Worm (Caenorhabditis elegans) whole organism, early embryonic: ENCODE measurements around the gene srg-6.

Experiments used
- B0310.2 ChIP-seq: sonication (generic microtip); optimal IDR thresholded peaks from 2 replicates; lab custom pipeline; 2016; ENCODE audit warnings: mild to moderate bottlenecking, missing genetic modification characterization, missing compliant biosample characterization
- F13C5.2 ChIP-seq: sonication (generic microtip); optimal IDR thresholded peaks from 2 replicates; lab custom pipeline; 2017; ENCODE audit warnings: mild to moderate bottlenecking, missing genetic modification characterization, inconsistent platforms, missing compliant biosample characterization
- aly-1 ChIP-seq: sonication (generic microtip); optimal IDR thresholded peaks from 2 replicates; lab custom pipeline; 2016; ENCODE audit warnings: missing genetic modification characterization, missing compliant biosample characterization
- ama-1 ChIP-seq: fragments of 150-350 bp; optimal IDR thresholded peaks from 2 replicates; lab custom pipeline; 2014
- ceh-13 ChIP-seq: fragments of 200-800 bp; sonication (Bioruptor generic); optimal IDR thresholded peaks from 2 replicates; lab custom pipeline; 2018; ENCODE audit warnings: mild to moderate bottlenecking, missing genetic modification characterization, missing compliant biosample characterization
- flt-1 ChIP-seq: fragments of 200-800 bp; sonication (Bioruptor generic); IDR thresholded peaks from 2 replicates; pipeline ENCODE4 v1.3.6; 2022; ENCODE audit warnings: missing genetic modification characterization, missing compliant biosample characterization
- hmbx-1 ChIP-seq: sonication (generic microtip); optimal IDR thresholded peaks from 2 replicates; lab custom pipeline; 2016; ENCODE audit warnings: mild to moderate bottlenecking, missing genetic modification characterization, missing compliant biosample characterization
- hmg-4 ChIP-seq: fragments of 200-800 bp; sonication (Bioruptor generic); optimal IDR thresholded peaks from 2 replicates; lab custom pipeline; 2018; ENCODE audit warnings: mild to moderate bottlenecking, missing genetic modification characterization, missing compliant biosample characterization
- pes-1 ChIP-seq: fragments of 200-800 bp; sonication (Bioruptor generic); IDR thresholded peaks from 2 replicates; pipeline ENCODE4 v1.3.6; 2022; ENCODE audit warnings: missing genetic modification reagents, missing genetic modification characterization, missing compliant biosample characterization
- scrt-1 ChIP-seq: fragments of 200-800 bp; sonication (Bioruptor generic); IDR thresholded peaks from 2 replicates; pipeline ENCODE4 v1.3.6; 2022; ENCODE audit warnings: missing genetic modification characterization, missing compliant biosample characterization
- sea-1 ChIP-seq: fragments of 200-800 bp; sonication (Bioruptor generic); conservative IDR thresholded peaks from 2 replicates; pipeline ENCODE4 v1.3.6; 2022; ENCODE audit warnings: missing genetic modification characterization, missing compliant biosample characterization
- tbx-11 ChIP-seq: fragments of 200-800 bp; sonication (Bioruptor generic); IDR thresholded peaks from 2 replicates; pipeline ENCODE4 v1.3.6; 2022; ENCODE audit warnings: missing genetic modification characterization, missing compliant biosample characterization
- tbx-37 ChIP-seq: fragments of 200-800 bp; sonication (Bioruptor generic); conservative IDR thresholded peaks from 2 replicates; pipeline ENCODE4 v1.3.6; 2022; ENCODE audit warnings: missing genetic modification reagents, missing genetic modification characterization, missing compliant biosample characterization

DNA sequence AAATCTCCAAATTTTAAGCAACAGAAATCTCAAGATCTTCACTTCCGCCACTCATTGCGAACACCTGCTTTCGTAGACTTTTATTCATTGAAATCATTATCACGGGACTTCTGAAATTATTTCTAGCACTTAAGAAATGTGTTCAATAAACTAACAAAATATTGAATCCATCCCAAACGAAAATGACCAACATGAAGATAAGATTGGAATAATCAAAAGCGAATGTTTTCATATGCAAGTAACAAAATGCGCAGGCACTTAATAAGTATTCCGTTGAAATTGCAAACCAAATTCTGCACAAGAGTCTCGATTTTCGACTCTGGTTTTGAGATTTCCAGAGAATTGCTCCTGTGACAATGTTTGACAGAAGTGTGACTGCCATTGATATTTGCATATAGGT, 1.4 kb downstream of the srg-6 start, which contains the start of gene srg-5:
- TF ChIP-seq ama-1 (lab: Kevin White, UChicago) = no peak
- no peak for TF ChIP-seq ceh-13
- TF ChIP-seq hmbx-1 (tag; lab: Kevin White, UChicago) = no peak
- no peak for TF ChIP-seq flt-1
- no peak for TF ChIP-seq hmg-4 (GFP tag; lab: Kevin White, UChicago)
- TF ChIP-seq sea-1 (GFP tag; lab: Robert Waterston, UW) = no peak
- no peak for TF ChIP-seq pes-1 (GFP tag; lab: Robert Waterston, UW)
- no peak for TF ChIP-seq scrt-1 (GFP tag; lab: Robert Waterston, UW)
- no peak for TF ChIP-seq F13C5.2 (tag; lab: Kevin White, UChicago)
- TF ChIP-seq tbx-11 = no peak
- TF ChIP-seq tbx-37 (GFP tag; lab: Robert Waterston, UW) = no peak
- no peak for TF ChIP-seq aly-1 (tag; lab: Kevin White, UChicago)
- TF ChIP-seq B0310.2 (tag; lab: Kevin White, UChicago) = no peak
